Worm (Caenorhabditis elegans): ENCODE data around the gene clr-1.

DNA sequence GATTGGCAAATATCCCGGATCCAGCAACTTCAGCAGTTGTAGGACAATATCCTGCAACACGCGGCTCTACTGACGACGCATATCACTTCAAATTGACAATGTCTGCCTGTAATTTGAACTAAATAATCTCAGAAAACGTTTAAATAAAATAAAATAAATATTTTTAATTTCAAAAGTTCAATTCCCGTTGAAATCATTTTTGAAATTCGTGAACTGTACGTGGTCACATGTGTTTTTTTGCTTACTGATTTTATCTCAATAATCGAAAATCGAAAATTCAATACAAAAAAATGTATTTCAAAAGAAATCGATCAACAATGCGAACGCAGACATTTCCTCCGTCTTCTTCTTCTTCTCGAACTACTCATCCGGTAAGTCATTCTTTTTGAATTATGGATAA, 28.6 kb upstream of the clr-1 start, which contains the start of gene F07F6.1:
- TF ChIP-seq nhr-12 (tag; optimal IDR thresholded peaks at IDR 0.05) (no peak), snpc-4 (tag; optimal IDR thresholded peaks at IDR 0.05) (no peak), mab-5 (tag; optimal IDR thresholded peaks at IDR 0.05) (no peak), unc-62 (GFP tag; optimal IDR thresholded peaks at IDR 0.05) (no peak), unc-39 (tag; optimal IDR thresholded peaks at IDR 0.05) (no peak), ztf-11 (tag; optimal IDR thresholded peaks at IDR 0.05) (no peak), ces-1 (GFP tag; optimal IDR thresholded peaks at IDR 0.05) (no peak), ceh-83 (GFP tag; optimal IDR thresholded peaks at IDR 0.05) (no peak), lin-13 (tag; optimal IDR thresholded peaks at IDR 0.05) (no peak), elt-3 (tag; optimal IDR thresholded peaks at IDR 0.05) (no peak), tbx-8 (GFP tag; optimal IDR thresholded peaks at IDR 0.05) (no peak), lsy-2 (tag; optimal IDR thresholded peaks at IDR 0.05) (no peak), nhr-237 (tag; optimal IDR thresholded peaks at IDR 0.05) (no peak)

Measured in whole organism, mixed stage, embryonic.